Worm (Caenorhabditis elegans): Measurements from ENCODE around the gene T27E7.9.

DNA sequence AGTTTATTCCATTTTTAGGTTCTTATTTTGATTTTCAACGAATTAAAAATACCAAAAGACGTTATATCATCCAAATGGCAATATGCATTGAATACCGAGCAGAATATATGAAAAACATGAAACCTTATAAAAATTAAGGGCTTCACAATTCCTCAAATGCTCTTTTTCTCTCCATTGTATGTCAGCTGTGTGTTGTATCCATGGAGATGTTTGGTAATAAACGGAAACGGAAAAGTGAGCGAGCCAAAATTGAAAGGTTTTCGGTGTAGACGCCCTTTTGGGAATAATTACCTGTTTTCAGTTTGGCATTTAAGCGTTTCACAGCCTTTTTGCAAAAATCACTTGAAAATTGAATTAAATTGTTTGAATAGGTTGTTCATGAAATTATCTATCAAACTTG, 8.4 kb upstream of the T27E7.9 start:
- no peak for TF ChIP-seq klf-2 (GFP tag; conservative IDR thresholded peaks at IDR 0.05)
- TF ChIP-seq flt-1 (GFP tag; IDR thresholded peaks at IDR 0.05) = no peak
- no peak for TF ChIP-seq T22C8.4 (GFP tag; IDR thresholded peaks at IDR 0.05)
- TF ChIP-seq ztf-29 (GFP tag; IDR thresholded peaks at IDR 0.05) = no peak
- no peak for TF ChIP-seq ref-1 (GFP tag; conservative IDR thresholded peaks at IDR 0.05)
